Fruit fly (Drosophila melanogaster): ENCODE results near the gene Scgbeta.

- TF ChIP-seq pad (GFP tag; optimal IDR thresholded peaks at IDR 0.05) (no peak), kay (GFP tag; ENCODE audit: borderline replicate concordance) (no peak), cic (GFP tag; optimal IDR thresholded peaks at IDR 0.05) (no peak), cnc (optimal IDR thresholded peaks at IDR 0.05) (no peak), CG12768 (GFP tag; optimal IDR thresholded peaks at IDR 0.05) (peak; percentile 39), CG33017 (tag; optimal IDR thresholded peaks at IDR 0.05) (no peak), bab1 (GFP tag; optimal IDR thresholded peaks at IDR 0.05) (no peak), CG7101 (tag; optimal IDR thresholded peaks at IDR 0.05) (no peak), CG11617 (GFP tag; optimal IDR thresholded peaks at IDR 0.05) (no peak), CG5204 (GFP tag; optimal IDR thresholded peaks at IDR 0.05) (no peak), CG7045 (GFP tag; optimal IDR thresholded peaks at IDR 0.05) (no peak), ovo (GFP tag; optimal IDR thresholded peaks at IDR 0.05) (no peak)
These were observed 41.0 kb downstream of the Scgbeta start for dm6 chr3R:12381130-12381700.

Data from whole organism, adult.